Worm (Caenorhabditis elegans): ENCODE results near the gene F55C9.5.

DNA sequence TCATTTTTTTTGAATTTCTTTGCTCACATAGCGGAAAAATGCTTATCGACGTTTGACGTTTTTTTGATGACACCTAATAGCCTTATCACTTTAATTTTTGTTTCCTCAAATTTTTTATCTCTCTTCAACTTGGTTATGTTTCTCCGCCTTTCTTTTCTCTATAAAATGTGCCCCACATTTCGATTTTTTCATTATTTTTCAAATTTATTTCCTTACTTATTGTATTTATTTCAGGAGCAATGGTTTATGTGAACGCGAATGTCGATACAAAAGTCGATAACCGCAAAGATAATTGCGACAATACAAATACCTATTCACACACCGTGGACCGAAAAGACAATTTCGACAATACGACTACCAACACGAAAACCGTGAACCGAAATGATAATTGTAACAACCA is 27.5 kb upstream of the F55C9.5 start, which contains the start of gene sdz-6:
- no peak for TF ChIP-seq flt-1 (GFP tag; IDR thresholded peaks at IDR 0.05)
- TF ChIP-seq ztf-29 (GFP tag; IDR thresholded peaks at IDR 0.05): no peak
- TF ChIP-seq cog-1 (tag; optimal IDR thresholded peaks at IDR 0.05): no peak
- no peak for TF ChIP-seq klf-2 (GFP tag; conservative IDR thresholded peaks at IDR 0.05)
- no peak for TF ChIP-seq med-1 (GFP tag; optimal IDR thresholded peaks at IDR 0.05; ENCODE audit: insufficient read depth)
- no peak for TF ChIP-seq ztf-23 (GFP tag; IDR thresholded peaks at IDR 0.05)
- no peak for TF ChIP-seq T22C8.4 (GFP tag; IDR thresholded peaks at IDR 0.05)
- no peak for TF ChIP-seq tab-1 (GFP tag; IDR thresholded peaks at IDR 0.05)
- TF ChIP-seq ref-1 (GFP tag; conservative IDR thresholded peaks at IDR 0.05): no peak
